Fruit fly (Drosophila melanogaster) whole organism, embryonic: ENCODE measurements around the gene CG3764.

Source experiments
- Abd-B ChIP-seq: fragments of 200-800 bp; sonication (Bioruptor generic); optimal IDR thresholded peaks from 2 replicates; lab custom pipeline; 2018; ENCODE audit warnings: missing biosample characterization, mild to moderate bottlenecking, missing genetic modification characterization, moderate library complexity
- Asciz ChIP-seq: fragments of 200-800 bp; sonication (Bioruptor generic); optimal IDR thresholded peaks from 2 replicates; lab custom pipeline; 2017; ENCODE audit warnings: missing biosample characterization, mild to moderate bottlenecking, missing genetic modification characterization, missing genetic modification reagents
- Bdp1 ChIP-seq: fragments of 200-800 bp; sonication (Bioruptor generic); optimal IDR thresholded peaks from 3 replicates; lab custom pipeline; 2016; ENCODE audit warnings: missing biosample characterization, missing genetic modification characterization
- Bgb ChIP-seq: fragments of 200-800 bp; sonication (Bioruptor generic); IDR thresholded peaks from 2 replicates; pipeline ENCODE4 v1.3.6; 2022; ENCODE audit warnings: missing biosample characterization, missing genetic modification characterization; ENCODE audit not compliant: partially characterized antibody
- Bteb2 ChIP-seq: fragments of 200-800 bp; sonication (Bioruptor generic); optimal IDR thresholded peaks from 2 replicates; lab custom pipeline; 2016; ENCODE audit warnings: missing biosample characterization, missing genetic modification characterization
- CG10321 ChIP-seq: fragments of 200-800 bp; sonication (Bioruptor generic); IDR thresholded peaks from 2 replicates; pipeline ENCODE4 v1.3.6; 2022; ENCODE audit warnings: missing biosample characterization, missing genetic modification characterization
- CG11398 ChIP-seq: fragments of 200-800 bp; sonication (Bioruptor generic); optimal IDR thresholded peaks from 2 replicates; lab custom pipeline; 2016; ENCODE audit warnings: missing biosample characterization, missing genetic modification characterization
- CG11456 ChIP-seq: fragments of 200-800 bp; sonication (Bioruptor generic); IDR thresholded peaks from 3 replicates; pipeline ENCODE4 v1.3.6; 2022; ENCODE audit warnings: missing biosample characterization, missing genetic modification characterization
- CG13296 ChIP-seq: fragments of 200-800 bp; sonication (Bioruptor generic); optimal IDR thresholded peaks from 3 replicates; lab custom pipeline; 2018; ENCODE audit warnings: missing biosample characterization, mild to moderate bottlenecking, missing genetic modification characterization
- CG15601 ChIP-seq: fragments of 200-800 bp; sonication (Bioruptor generic); optimal IDR thresholded peaks from 3 replicates; lab custom pipeline; 2019; ENCODE audit warnings: missing biosample characterization, mild to moderate bottlenecking, missing genetic modification characterization, moderate library complexity
- CG16815 ChIP-seq: fragments of 200-800 bp; sonication (Bioruptor generic); optimal IDR thresholded peaks from 3 replicates; lab custom pipeline; 2017; ENCODE audit warnings: missing biosample characterization, mild to moderate bottlenecking, missing genetic modification characterization
- CG1792 ChIP-seq: fragments of 200-800 bp; sonication (Bioruptor generic); optimal IDR thresholded peaks from 2 replicates; lab custom pipeline; 2016; ENCODE audit warnings: missing biosample characterization, missing genetic modification characterization
- CG2712 ChIP-seq: fragments of 200-800 bp; optimal IDR thresholded peaks from 3 replicates; lab custom pipeline; 2019; ENCODE audit warnings: missing biosample characterization, mild to moderate bottlenecking, missing genetic modification characterization, moderate library complexity
- CG4820 ChIP-seq: fragments of 200-800 bp; sonication (Bioruptor generic); optimal IDR thresholded peaks from 3 replicates; lab custom pipeline; 2016; ENCODE audit warnings: missing biosample characterization, missing genetic modification characterization
- CG6689 ChIP-seq: fragments of 200-800 bp; sonication (Bioruptor generic); IDR thresholded peaks from 2 replicates; pipeline ENCODE4 v1.3.6; 2022; ENCODE audit warnings: missing biosample characterization, missing genetic modification characterization
- CG6791 ChIP-seq: fragments of 200-800 bp; sonication (Bioruptor generic); IDR thresholded peaks from 3 replicates; pipeline ENCODE4 v1.3.6; 2022; ENCODE audit warnings: missing biosample characterization, missing genetic modification characterization; ENCODE audit not compliant: partially characterized antibody
- CG6813 ChIP-seq: fragments of 200-800 bp; sonication (Bioruptor generic); optimal IDR thresholded peaks from 2 replicates; lab custom pipeline; 2017; ENCODE audit warnings: missing biosample characterization, missing genetic modification characterization, mild to moderate bottlenecking, moderate library complexity, missing genetic modification reagents
- CG6854 ChIP-seq: fragments of 200-800 bp; sonication (Bioruptor generic); optimal IDR thresholded peaks from 3 replicates; lab custom pipeline; 2017; ENCODE audit warnings: missing biosample characterization, mild to moderate bottlenecking, missing genetic modification characterization
- Dll ChIP-seq: fragments of 200-800 bp; sonication (Bioruptor generic); IDR thresholded peaks from 4 replicates; pipeline ENCODE4 v1.3.6; 2022; ENCODE audit warnings: missing biosample characterization, missing genetic modification characterization; ENCODE audit not compliant: partially characterized antibody
- Drgx ChIP-seq: fragments of 200-800 bp; sonication (Bioruptor generic); IDR thresholded peaks from 2 replicates; pipeline ENCODE4 v1.3.6; 2022; ENCODE audit warnings: missing biosample characterization, missing genetic modification characterization
- Elba2 ChIP-seq: fragments of 200-800 bp; sonication (Bioruptor generic); optimal IDR thresholded peaks from 3 replicates; lab custom pipeline; 2016; ENCODE audit warnings: missing biosample characterization, missing genetic modification characterization
- Ets97D ChIP-seq: fragments of 200-800 bp; sonication (Bioruptor generic); optimal IDR thresholded peaks from 3 replicates; lab custom pipeline; 2016; ENCODE audit warnings: missing biosample characterization, missing genetic modification characterization
- H15 ChIP-seq: fragments of 200-800 bp; sonication (Bioruptor generic); IDR thresholded peaks from 3 replicates; pipeline ENCODE4 v1.3.6; 2022; ENCODE audit warnings: missing biosample characterization, missing genetic modification characterization
- HLH3B ChIP-seq: fragments of 200-800 bp; sonication (Bioruptor generic); IDR thresholded peaks from 2 replicates; pipeline ENCODE4 v1.3.6; 2022; ENCODE audit warnings: missing biosample characterization, missing genetic modification characterization
- HLH4C ChIP-seq: fragments of 200-800 bp; sonication (Bioruptor generic); IDR thresholded peaks from 3 replicates; pipeline ENCODE4 v1.3.6; 2022; ENCODE audit warnings: missing biosample characterization, missing genetic modification characterization; ENCODE audit not compliant: partially characterized antibody
- Hmx ChIP-seq: fragments of 200-800 bp; sonication (Bioruptor generic); optimal IDR thresholded peaks from 2 replicates; lab custom pipeline; 2016; ENCODE audit warnings: missing biosample characterization, missing genetic modification characterization
- Hr3 ChIP-seq: fragments of 200-800 bp; sonication (Bioruptor generic); optimal IDR thresholded peaks from 3 replicates; lab custom pipeline; 2016; ENCODE audit warnings: missing biosample characterization, missing genetic modification characterization
- Lpt ChIP-seq: fragments of >200 bp; optimal IDR thresholded peaks from 2 replicates; lab custom pipeline; 2018; ENCODE audit warnings: missing biosample characterization, missing genetic modification characterization
- MTF-1 ChIP-seq: fragments of 200-800 bp; sonication (Bioruptor generic); optimal IDR thresholded peaks from 2 replicates; lab custom pipeline; 2018; ENCODE audit warnings: missing biosample characterization, mild to moderate bottlenecking, missing genetic modification characterization, borderline replicate concordance
- NC2α ChIP-seq: fragments of 200-800 bp; sonication (Bioruptor generic); optimal IDR thresholded peaks from 2 replicates; lab custom pipeline; 2016; ENCODE audit warnings: missing biosample characterization, missing genetic modification characterization
- NC2β ChIP-seq: fragments of 200-800 bp; sonication (Bioruptor generic); optimal IDR thresholded peaks from 2 replicates; lab custom pipeline; 2016; ENCODE audit warnings: missing biosample characterization, missing genetic modification characterization
- Rfx ChIP-seq: fragments of 200-800 bp; sonication (Bioruptor generic); IDR thresholded peaks from 2 replicates; pipeline ENCODE4 v1.3.6; 2022; ENCODE audit warnings: missing biosample characterization, missing genetic modification characterization
- YL-1 ChIP-seq: fragments of 200-800 bp; sonication (Bioruptor generic); optimal IDR thresholded peaks from 3 replicates; lab custom pipeline; 2017; ENCODE audit warnings: missing biosample characterization, mild to moderate bottlenecking, missing genetic modification characterization
- bsh ChIP-seq, 2 experiments: fragments of 200-800 bp; sonication (Bioruptor generic); optimal IDR thresholded peaks; 2 replicates each; lab custom pipeline; 2017 to 2018; ENCODE audit warnings: mild to moderate bottlenecking in 2 of 2, missing biosample characterization in 2 of 2, missing genetic modification characterization in 2 of 2, moderate library complexity in 1 of 2
- ci ChIP-seq: fragments of 200-800 bp; sonication (Bioruptor generic); IDR thresholded peaks from 3 replicates; pipeline ENCODE4 v1.3.6; 2022; ENCODE audit warnings: missing biosample characterization, missing genetic modification characterization
- eve ChIP-seq, 2 experiments: fragments of >200 bp; optimal IDR thresholded peaks; 2 replicates each; lab custom pipeline; 2017; ENCODE audit warnings: missing biosample characterization in 2 of 2, missing genetic modification characterization in 2 of 2
- ind ChIP-seq: fragments of 200-800 bp; sonication (Bioruptor generic); optimal IDR thresholded peaks from 3 replicates; lab custom pipeline; 2016; ENCODE audit warnings: missing biosample characterization, missing genetic modification characterization
- lab ChIP-seq: fragments of 200-800 bp; sonication (Bioruptor generic); optimal IDR thresholded peaks from 3 replicates; lab custom pipeline; 2017; ENCODE audit warnings: missing biosample characterization, missing genetic modification characterization, mild to moderate bottlenecking, moderate library complexity, missing genetic modification reagents
- lmd ChIP-seq: fragments of 200-800 bp; sonication (Bioruptor generic); IDR thresholded peaks from 2 replicates; pipeline ENCODE4 v1.3.6; 2022; ENCODE audit warnings: missing biosample characterization, missing genetic modification characterization
- lov ChIP-seq, 2 experiments: fragments of 200-800 bp in 1 of 2; fragments of >200 bp in 1 of 2; sonication (Bioruptor generic) in 1 of 2; IDR thresholded peaks in 1 of 2; optimal IDR thresholded peaks in 1 of 2; 2 replicates in 1 of 2; 3 replicates in 1 of 2; pipeline versions ENCODE4 v1.3.6 to Lab custom; 2017 to 2022; ENCODE audit warnings: missing biosample characterization in 1 of 2, missing genetic modification characterization in 1 of 2
- luna ChIP-seq: fragments of 200-800 bp; sonication (Bioruptor generic); optimal IDR thresholded peaks from 2 replicates; lab custom pipeline; 2016; ENCODE audit warnings: missing biosample characterization, missing genetic modification characterization
- pb ChIP-seq: fragments of 200-800 bp; sonication (Bioruptor generic); optimal IDR thresholded peaks from 3 replicates; lab custom pipeline; 2016; ENCODE audit warnings: missing biosample characterization, missing genetic modification characterization
- phol ChIP-seq: fragments of 200-800 bp; sonication (Bioruptor generic); optimal IDR thresholded peaks from 3 replicates; lab custom pipeline; 2018; ENCODE audit warnings: missing biosample characterization, mild to moderate bottlenecking, missing genetic modification characterization, moderate library complexity
- pnt ChIP-seq: fragments of 200-800 bp; sonication (Bioruptor generic); optimal IDR thresholded peaks from 3 replicates; lab custom pipeline; 2016; ENCODE audit warnings: missing biosample characterization, missing genetic modification characterization
- row ChIP-seq: fragments of 200-800 bp; sonication (Bioruptor generic); IDR thresholded peaks from 3 replicates; pipeline ENCODE4 v1.3.6; 2022; ENCODE audit warnings: missing biosample characterization, missing genetic modification characterization
- sisA ChIP-seq: fragments of 200-800 bp; sonication (Bioruptor generic); IDR thresholded peaks from 2 replicates; pipeline ENCODE4 v1.3.6; 2022; ENCODE audit warnings: missing biosample characterization, missing genetic modification characterization
- stc ChIP-seq: fragments of 200-800 bp; sonication (Bioruptor generic); IDR thresholded peaks from 2 replicates; pipeline ENCODE4 v1.3.6; 2022; ENCODE audit warnings: missing biosample characterization, missing genetic modification characterization
- stwl ChIP-seq: fragments of 200-800 bp; sonication (Bioruptor generic); optimal IDR thresholded peaks from 3 replicates; lab custom pipeline; 2018; ENCODE audit warnings: missing biosample characterization, mild to moderate bottlenecking, missing genetic modification characterization, moderate library complexity
- tna ChIP-seq: fragments of 200-800 bp; sonication (Bioruptor generic); IDR thresholded peaks from 2 replicates; pipeline ENCODE4 v1.3.6; 2022; ENCODE audit warnings: missing biosample characterization, missing genetic modification characterization; ENCODE audit not compliant: partially characterized antibody
- trh ChIP-seq: fragments of 200-800 bp; sonication (Bioruptor generic); optimal IDR thresholded peaks from 2 replicates; lab custom pipeline; 2016; ENCODE audit warnings: missing biosample characterization, missing genetic modification characterization
- zen ChIP-seq: fragments of 200-800 bp; sonication (Bioruptor generic); optimal IDR thresholded peaks from 3 replicates; lab custom pipeline; 2018; ENCODE audit warnings: missing biosample characterization, mild to moderate bottlenecking, missing genetic modification characterization, moderate library complexity

Gene CG3764

DNA sequence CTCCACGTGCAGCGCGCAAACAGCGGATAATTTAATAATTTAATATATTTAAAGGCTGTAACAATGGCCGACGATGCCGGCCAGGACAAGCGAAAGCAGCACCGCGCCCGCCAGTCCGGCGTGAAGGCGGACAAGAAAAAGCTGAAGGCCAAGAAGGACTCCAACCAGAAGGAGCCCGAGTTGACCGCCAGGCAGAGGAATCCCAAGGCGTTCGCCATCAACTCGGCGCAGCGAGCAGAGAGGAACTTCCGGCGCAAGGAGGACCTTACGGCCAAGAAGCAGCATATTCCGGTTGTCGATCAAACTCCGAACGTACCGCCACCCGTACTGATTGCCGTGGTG is 4.2 kb upstream of the CG3764 start (continued):
- TF ChIP-seq lov (optimal IDR thresholded peaks at IDR 0.05; lab: Kevin White, UChicago) (no peak), lov (GFP tag; IDR thresholded peaks at IDR 0.05; lab: Robert Waterston, UW) (no peak), ind (GFP tag; lab: Kevin White, UChicago) (no peak), CG6854 (GFP tag; lab: Kevin White, UChicago) (no peak), YL-1 (GFP tag; lab: Kevin White, UChicago) (no peak), CG11398 (no peak), tna (no peak; the same call in 1 of the 2 replicates), CG13296 (GFP tag; lab: Kevin White, UChicago) (no peak), phol (no peak), Hr3 (GFP tag; lab: Kevin White, UChicago) (no peak), lab (no peak), Dll (GFP tag; lab: Robert Waterston, UW) (0 out of 4 replicates have a peak, but pooled peaks have one; percentile 1), CG10321 (GFP tag; lab: Robert Waterston, UW) (no peak), eve (GFP tag; optimal IDR thresholded peaks at IDR 0.05; lab: Kevin White, UChicago) (no peak), ci (peak; percentile 1; the same call in 1 of the 3 replicates), CG6813 (no peak), CG11456 (GFP tag; lab: Robert Waterston, UW) (no peak), row (GFP tag; lab: Robert Waterston, UW) (no peak), CG16815 (GFP tag; lab: Kevin White, UChicago) (no peak), CG2712 (tag; lab: Kevin White, UChicago) (no peak), Lpt (no peak), Bdp1 (no peak), NC2α (GFP tag; lab: Kevin White, UChicago) (no peak), sisA (GFP tag; lab: Robert Waterston, UW) (no peak), Ets97D (GFP tag; lab: Kevin White, UChicago) (no peak), CG4820 (GFP tag; lab: Kevin White, UChicago) (no peak), Bteb2 (GFP tag; lab: Kevin White, UChicago) (no peak), Hmx (GFP tag; lab: Kevin White, UChicago) (no peak), pnt (GFP tag; lab: Kevin White, UChicago) (no peak), Drgx (GFP tag; lab: Robert Waterston, UW) (no peak), Asciz (GFP tag; lab: Kevin White, UChicago) (no peak), luna (no peak), HLH4C (GFP tag; lab: Robert Waterston, UW) (0 out of 3 replicates have a peak, but pooled peaks have one; percentile 3), CG15601 (tag; lab: Kevin White, UChicago) (no peak), Abd-B (GFP tag; lab: Kevin White, UChicago) (no peak), lmd (GFP tag; lab: Robert Waterston, UW) (no peak), Bgb (GFP tag; lab: Robert Waterston, UW) (peak; percentile 4; the same call in 1 of the 2 replicates), trh (GFP tag; lab: Kevin White, UChicago) (no peak), bsh (GFP tag; optimal IDR thresholded peaks at IDR 0.05; lab: Kevin White, UChicago) (no peak), HLH3B (GFP tag; lab: Robert Waterston, UW) (no peak), CG6689 (no peak), stwl (tag; lab: Kevin White, UChicago) (no peak), stc (no peak), CG1792 (GFP tag; lab: Kevin White, UChicago) (no peak), zen (tag; lab: Kevin White, UChicago) (no peak), Rfx (GFP tag; lab: Robert Waterston, UW) (no peak), H15 (GFP tag; lab: Robert Waterston, UW) (no peak), pb (GFP tag; lab: Kevin White, UChicago) (no peak), CG6791 (GFP tag; lab: Robert Waterston, UW) (no peak; the same call in 2 of the 3 replicates), NC2β (no peak), MTF-1 (GFP tag; lab: Kevin White, UChicago) (no peak), Elba2 (no peak)
